Fruit fly (Drosophila melanogaster) whole organism, embryonic: ENCODE measurements around the gene Sas-6.

Source experiments
- CG11247 ChIP-seq: fragments of 200-800 bp; sonication (Bioruptor generic); IDR thresholded peaks from 2 replicates; pipeline ENCODE4 v1.3.6; 2022; ENCODE audit warnings: missing biosample characterization, missing genetic modification characterization
- CG13296 ChIP-seq: fragments of 200-800 bp; sonication (Bioruptor generic); optimal IDR thresholded peaks from 3 replicates; lab custom pipeline; 2018; ENCODE audit warnings: missing biosample characterization, mild to moderate bottlenecking, missing genetic modification characterization
- CG13775 ChIP-seq: fragments of 200-800 bp; sonication (Bioruptor generic); optimal IDR thresholded peaks from 3 replicates; lab custom pipeline; 2017; ENCODE audit warnings: missing biosample characterization, mild to moderate bottlenecking, missing genetic modification characterization
- CG14710 ChIP-seq: fragments of 200-800 bp; sonication (Bioruptor generic); optimal IDR thresholded peaks from 3 replicates; lab custom pipeline; 2019; ENCODE audit warnings: missing biosample characterization, mild to moderate bottlenecking, missing genetic modification characterization, moderate library complexity
- CG15073 ChIP-seq: fragments of 200-800 bp; sonication (Bioruptor generic); optimal IDR thresholded peaks from 2 replicates; lab custom pipeline; 2016; ENCODE audit warnings: missing biosample characterization, missing genetic modification characterization
- CG17328 ChIP-seq: fragments of 200-800 bp; sonication (Bioruptor generic); IDR thresholded peaks from 2 replicates; pipeline ENCODE4 v1.3.6; 2022; ENCODE audit warnings: missing biosample characterization, missing genetic modification characterization
- CG1792 ChIP-seq: fragments of 200-800 bp; sonication (Bioruptor generic); optimal IDR thresholded peaks from 2 replicates; lab custom pipeline; 2016; ENCODE audit warnings: missing biosample characterization, missing genetic modification characterization
- CG18599 ChIP-seq: fragments of 200-800 bp; sonication (Bioruptor generic); optimal IDR thresholded peaks from 3 replicates; lab custom pipeline; 2017; ENCODE audit warnings: missing biosample characterization, missing genetic modification characterization, mild to moderate bottlenecking, moderate library complexity, missing genetic modification reagents
- CG2120 ChIP-seq: fragments of 200-800 bp; sonication (Bioruptor generic); optimal IDR thresholded peaks from 3 replicates; lab custom pipeline; 2016; ENCODE audit warnings: missing biosample characterization, missing genetic modification characterization
- CG3065 ChIP-seq: fragments of 200-800 bp; sonication (Bioruptor generic); optimal IDR thresholded peaks from 2 replicates; lab custom pipeline; 2016; ENCODE audit warnings: missing biosample characterization, missing genetic modification characterization
- CG3838 ChIP-seq: fragments of 200-800 bp; sonication (Bioruptor generic); optimal IDR thresholded peaks from 3 replicates; lab custom pipeline; 2016; ENCODE audit warnings: missing biosample characterization, missing genetic modification characterization
- CG3847 ChIP-seq: fragments of 200-800 bp; sonication (Bioruptor generic); IDR thresholded peaks from 2 replicates; pipeline ENCODE4 v1.3.6; 2022; ENCODE audit warnings: missing biosample characterization, missing genetic modification characterization
- CG43689 ChIP-seq: fragments of 200-800 bp; sonication (Bioruptor generic); IDR thresholded peaks from 2 replicates; pipeline ENCODE4 v1.3.6; 2022; ENCODE audit warnings: missing biosample characterization, missing genetic modification characterization
- CG4404 ChIP-seq: fragments of 200-800 bp; sonication (Bioruptor generic); IDR thresholded peaks from 2 replicates; pipeline ENCODE4 v1.3.6; 2022; ENCODE audit warnings: missing biosample characterization, missing genetic modification characterization
- CG4707 ChIP-seq: fragments of 200-800 bp; sonication (Bioruptor generic); optimal IDR thresholded peaks from 2 replicates; lab custom pipeline; 2018; ENCODE audit warnings: missing biosample characterization, mild to moderate bottlenecking, missing genetic modification characterization, moderate library complexity
- CG4730 ChIP-seq: fragments of 200-800 bp; sonication (Bioruptor generic); IDR thresholded peaks from 2 replicates; pipeline ENCODE4 v1.3.6; 2022; ENCODE audit warnings: missing biosample characterization, missing genetic modification characterization
- CG6272 ChIP-seq: fragments of 200-800 bp; sonication (Bioruptor generic); IDR thresholded peaks from 2 replicates; pipeline ENCODE4 v1.3.6; 2022; ENCODE audit warnings: missing biosample characterization, missing genetic modification characterization
- CG6654 ChIP-seq: fragments of 200-800 bp; sonication (Bioruptor generic); optimal IDR thresholded peaks from 2 replicates; lab custom pipeline; 2017; ENCODE audit warnings: missing biosample characterization, mild to moderate bottlenecking, missing genetic modification characterization
- CG6854 ChIP-seq: fragments of 200-800 bp; sonication (Bioruptor generic); optimal IDR thresholded peaks from 3 replicates; lab custom pipeline; 2017; ENCODE audit warnings: missing biosample characterization, mild to moderate bottlenecking, missing genetic modification characterization
- CG7357 ChIP-seq: fragments of 200-800 bp; sonication (Bioruptor generic); IDR thresholded peaks from 3 replicates; pipeline ENCODE4 v1.3.6; 2022; ENCODE audit warnings: missing biosample characterization, missing genetic modification characterization
- CG9437 ChIP-seq: fragments of 200-800 bp; sonication (Bioruptor generic); optimal IDR thresholded peaks from 2 replicates; lab custom pipeline; 2018; ENCODE audit warnings: missing biosample characterization, mild to moderate bottlenecking, missing genetic modification characterization
- CG9797 ChIP-seq: fragments of 200-800 bp; sonication (Bioruptor generic); optimal IDR thresholded peaks from 3 replicates; lab custom pipeline; 2018; ENCODE audit warnings: missing biosample characterization, mild to moderate bottlenecking, missing genetic modification characterization
- Dfd ChIP-seq, 2 experiments: fragments of >200 bp; optimal IDR thresholded peaks; 2 replicates each; lab custom pipeline; 2017; ENCODE audit warnings: missing biosample characterization in 2 of 2, missing genetic modification characterization in 2 of 2
- Dll ChIP-seq: fragments of 200-800 bp; sonication (Bioruptor generic); IDR thresholded peaks from 4 replicates; pipeline ENCODE4 v1.3.6; 2022; ENCODE audit warnings: missing biosample characterization, missing genetic modification characterization; ENCODE audit not compliant: partially characterized antibody
- Doc3 ChIP-seq: fragments of 200-800 bp; sonication (Bioruptor generic); IDR thresholded peaks from 3 replicates; pipeline ENCODE4 v1.3.6; 2022; ENCODE audit warnings: missing biosample characterization, missing genetic modification characterization; ENCODE audit not compliant: partially characterized antibody
- Dref ChIP-seq: fragments of 200-800 bp; sonication (Bioruptor generic); IDR thresholded peaks from 2 replicates; pipeline ENCODE4 v1.3.6; 2022; ENCODE audit warnings: missing biosample characterization, missing genetic modification characterization
- Eip74EF ChIP-seq, 2 experiments: fragments of 200-800 bp in 1 of 2; fragments of >200 bp in 1 of 2; sonication (Bioruptor generic) in 1 of 2; optimal IDR thresholded peaks; 2 replicates each; lab custom pipeline; 2017 to 2019; ENCODE audit warnings: missing biosample characterization in 2 of 2, missing genetic modification characterization in 2 of 2, mild to moderate bottlenecking in 1 of 2, moderate library complexity in 1 of 2
- Ets65A ChIP-seq: fragments of 200-800 bp; sonication (Bioruptor generic); peaks from one replicate; lab custom pipeline; 2016; ENCODE audit warnings: missing biosample characterization, missing genetic modification characterization
- H15 ChIP-seq: fragments of 200-800 bp; sonication (Bioruptor generic); IDR thresholded peaks from 3 replicates; pipeline ENCODE4 v1.3.6; 2022; ENCODE audit warnings: missing biosample characterization, missing genetic modification characterization
- H2.0 ChIP-seq: fragments of 200-800 bp; sonication (Bioruptor generic); IDR thresholded peaks from 2 replicates; pipeline ENCODE4 v1.3.6; 2022; ENCODE audit warnings: missing biosample characterization, missing genetic modification characterization
- Lhr ChIP-seq: fragments of 200-800 bp; sonication (Bioruptor generic); optimal IDR thresholded peaks from 3 replicates; lab custom pipeline; 2017; ENCODE audit warnings: mild to moderate bottlenecking, missing biosample characterization, missing genetic modification reagents, missing genetic modification characterization
- Lim3 ChIP-seq: fragments of 200-800 bp; sonication (Bioruptor generic); IDR thresholded peaks from 2 replicates; pipeline ENCODE4 v1.3.6; 2022; ENCODE audit warnings: missing biosample characterization, missing genetic modification characterization
- Tbp ChIP-seq: fragments of >200 bp; optimal IDR thresholded peaks from 2 replicates; lab custom pipeline; 2018; ENCODE audit warnings: missing biosample characterization, missing genetic modification characterization
- Xbp1 ChIP-seq: fragments of 200-800 bp; sonication (Bioruptor generic); optimal IDR thresholded peaks from 3 replicates; lab custom pipeline; 2016; ENCODE audit warnings: missing biosample characterization, mild to moderate bottlenecking, missing genetic modification characterization
- ab ChIP-seq: fragments of 200-800 bp; sonication (Bioruptor generic); optimal IDR thresholded peaks from 2 replicates; lab custom pipeline; 2016; ENCODE audit warnings: missing biosample characterization, missing genetic modification characterization
- al ChIP-seq: fragments of 200-800 bp; sonication (Bioruptor generic); IDR thresholded peaks from 2 replicates; pipeline ENCODE4 v1.3.6; 2022; ENCODE audit warnings: missing biosample characterization, missing genetic modification characterization
- bbx ChIP-seq: fragments of 200-800 bp; sonication (Bioruptor generic); IDR thresholded peaks from 2 replicates; pipeline ENCODE4 v1.3.6; 2022; ENCODE audit warnings: missing biosample characterization, missing genetic modification characterization; ENCODE audit not compliant: partially characterized antibody
- bcd ChIP-seq: fragments of 200-800 bp; sonication (Bioruptor generic); optimal IDR thresholded peaks from 2 replicates; lab custom pipeline; 2017; ENCODE audit warnings: missing biosample characterization, mild to moderate bottlenecking, missing genetic modification characterization
- cad ChIP-seq: fragments of >200 bp; optimal IDR thresholded peaks from 2 replicates; lab custom pipeline; 2017; ENCODE audit warnings: missing biosample characterization, missing genetic modification characterization
- cas ChIP-seq: fragments of 200-800 bp; sonication (Bioruptor generic); IDR thresholded peaks from 2 replicates; pipeline ENCODE4 v1.3.6; 2022; ENCODE audit warnings: missing biosample characterization, missing genetic modification characterization
- da ChIP-seq: fragments of 200-800 bp; sonication (Bioruptor generic); optimal IDR thresholded peaks from 2 replicates; lab custom pipeline; 2016; ENCODE audit warnings: missing biosample characterization, missing genetic modification characterization
- hth ChIP-seq: fragments of >200 bp; optimal IDR thresholded peaks from 2 replicates; lab custom pipeline; 2017; ENCODE audit warnings: inconsistent platforms
- kay ChIP-seq: fragments of 200-800 bp; sonication (Bioruptor generic); optimal IDR thresholded peaks from 2 replicates; lab custom pipeline; 2016; ENCODE audit warnings: missing biosample characterization, missing genetic modification characterization
- phol ChIP-seq: fragments of 200-800 bp; sonication (Bioruptor generic); optimal IDR thresholded peaks from 3 replicates; lab custom pipeline; 2018; ENCODE audit warnings: missing biosample characterization, mild to moderate bottlenecking, missing genetic modification characterization, moderate library complexity
- schlank ChIP-seq: fragments of 200-800 bp; sonication (Bioruptor generic); optimal IDR thresholded peaks from 2 replicates; lab custom pipeline; 2018; ENCODE audit warnings: missing biosample characterization, mild to moderate bottlenecking, missing genetic modification characterization
- seq ChIP-seq: fragments of 200-800 bp; sonication (Bioruptor generic); IDR thresholded peaks from 2 replicates; pipeline ENCODE4 v1.3.6; 2022; ENCODE audit warnings: missing biosample characterization, missing genetic modification characterization
- slbo ChIP-seq: fragments of 200-800 bp; sonication (Bioruptor generic); IDR thresholded peaks from 2 replicates; pipeline ENCODE4 v1.3.6; 2022; ENCODE audit warnings: missing biosample characterization, missing genetic modification characterization
- sr ChIP-seq: fragments of 200-800 bp; sonication (Bioruptor generic); IDR thresholded peaks from 3 replicates; pipeline ENCODE4 v1.3.6; 2022; ENCODE audit warnings: missing biosample characterization, missing genetic modification characterization
- ssp ChIP-seq: fragments of 200-800 bp; sonication (Bioruptor generic); IDR thresholded peaks from 2 replicates; pipeline ENCODE4 v1.3.6; 2022; ENCODE audit warnings: missing biosample characterization, missing genetic modification characterization
- tap ChIP-seq: fragments of 200-800 bp; optimal IDR thresholded peaks from 3 replicates; lab custom pipeline; 2019; ENCODE audit warnings: missing biosample characterization, mild to moderate bottlenecking, missing genetic modification characterization, moderate library complexity
- vnd ChIP-seq: fragments of 200-800 bp; sonication (Bioruptor generic); IDR thresholded peaks from 3 replicates; pipeline ENCODE4 v1.3.6; 2022; ENCODE audit warnings: missing biosample characterization, missing genetic modification characterization; ENCODE audit not compliant: partially characterized antibody
- zen ChIP-seq: fragments of 200-800 bp; sonication (Bioruptor generic); optimal IDR thresholded peaks from 3 replicates; lab custom pipeline; 2018; ENCODE audit warnings: missing biosample characterization, mild to moderate bottlenecking, missing genetic modification characterization, moderate library complexity

Gene Sas-6

dm6 chr3R:30014977-30015514, 19.9 kb downstream of the Sas-6 start, which contains the start of gene CG7920 (continued):
- no peak for TF ChIP-seq CG13775 (GFP tag; lab: Kevin White, UChicago)
- TF ChIP-seq CG9437 (GFP tag; lab: Kevin White, UChicago): no peak
- peak; percentile 75 for TF ChIP-seq vnd
- TF ChIP-seq CG6854 (GFP tag; lab: Kevin White, UChicago): peak; percentile 43
- TF ChIP-seq CG2120: peak; percentile 54
- peak; percentile 19 for TF ChIP-seq Xbp1 (GFP tag; lab: Kevin White, UChicago)
- no peak for TF ChIP-seq sr (GFP tag; lab: Robert Waterston, UW)
- TF ChIP-seq da: no peak
- TF ChIP-seq H2.0 (GFP tag; lab: Robert Waterston, UW): no peak
- TF ChIP-seq CG7357 (GFP tag; lab: Robert Waterston, UW): no peak
- TF ChIP-seq CG17328 (GFP tag; lab: Robert Waterston, UW): no peak
- no peak for TF ChIP-seq CG3065
- no peak for TF ChIP-seq CG43689 (GFP tag; lab: Robert Waterston, UW)
- no peak for TF ChIP-seq seq (GFP tag; lab: Robert Waterston, UW)
- TF ChIP-seq hth: no peak
- no peak for TF ChIP-seq zen (tag; lab: Kevin White, UChicago)
- TF ChIP-seq al (GFP tag; lab: Robert Waterston, UW): no peak
- TF ChIP-seq cad (GFP tag; lab: Kevin White, UChicago): no peak
- TF ChIP-seq Lhr (GFP tag; lab: Kevin White, UChicago): peak; percentile 30
- no peak for TF ChIP-seq Tbp (GFP tag; lab: Kevin White, UChicago)
- peak; percentile 36; the same call in 1 of the 2 replicates for TF ChIP-seq CG3847
- TF ChIP-seq CG6654 (GFP tag; lab: Kevin White, UChicago): no peak
- no peak for TF ChIP-seq bcd
- peak; percentile 91 for TF ChIP-seq Dref
- peak; percentile 48 for TF ChIP-seq CG13296 (GFP tag; lab: Kevin White, UChicago)
- no peak for TF ChIP-seq kay (GFP tag; lab: Kevin White, UChicago)
- no peak for TF ChIP-seq ab
- TF ChIP-seq bbx (GFP tag; lab: Robert Waterston, UW): peak; percentile 61
- TF ChIP-seq CG14710 (tag; lab: Kevin White, UChicago): peak; percentile 39
- TF ChIP-seq CG4404: no peak
- no peak for TF ChIP-seq CG1792 (GFP tag; lab: Kevin White, UChicago)
- 0 out of 2 replicates have a peak, but pooled peaks have one; percentile 6 for TF ChIP-seq CG11247 (GFP tag; lab: Robert Waterston, UW)
- TF ChIP-seq CG4730 (GFP tag; lab: Robert Waterston, UW): no peak
- no peak for TF ChIP-seq CG6272 (GFP tag; lab: Robert Waterston, UW)
- TF ChIP-seq Lim3 (GFP tag; lab: Robert Waterston, UW): no peak
- no peak for TF ChIP-seq Eip74EF (GFP tag; optimal IDR thresholded peaks at IDR 0.05; lab: Kevin White, UChicago)
- TF ChIP-seq cas (GFP tag; lab: Robert Waterston, UW): no peak
- TF ChIP-seq phol (tag; lab: Kevin White, UChicago): peak; percentile 56
- TF ChIP-seq tap (tag; lab: Kevin White, UChicago): peak; percentile 11
- TF ChIP-seq slbo (GFP tag; lab: Robert Waterston, UW): peak; percentile 22; the same call in 1 of the 2 replicates
- TF ChIP-seq CG3838 (GFP tag; lab: Kevin White, UChicago): no peak
- TF ChIP-seq CG15073 (GFP tag; lab: Kevin White, UChicago): no peak
- no peak for TF ChIP-seq Ets65A
- peak; percentile 26 for TF ChIP-seq CG9797 (GFP tag; lab: Kevin White, UChicago)
- peak; percentile 89 for TF ChIP-seq Dll (GFP tag; lab: Robert Waterston, UW)
- TF ChIP-seq H15 (GFP tag; lab: Robert Waterston, UW): no peak
- no peak for TF ChIP-seq ssp
- no peak for TF ChIP-seq Dfd (GFP tag; optimal IDR thresholded peaks at IDR 0.05; lab: Kevin White, UChicago)
- peak; percentile 71 for TF ChIP-seq CG18599 (GFP tag; lab: Kevin White, UChicago)
- TF ChIP-seq Doc3 (GFP tag; lab: Robert Waterston, UW): peak; percentile 81
- TF ChIP-seq schlank (tag; lab: Kevin White, UChicago): no peak
- no peak for TF ChIP-seq CG4707 (GFP tag; lab: Kevin White, UChicago)
